Worm (Caenorhabditis elegans): ENCODE data around the gene bet-2.

DNA sequence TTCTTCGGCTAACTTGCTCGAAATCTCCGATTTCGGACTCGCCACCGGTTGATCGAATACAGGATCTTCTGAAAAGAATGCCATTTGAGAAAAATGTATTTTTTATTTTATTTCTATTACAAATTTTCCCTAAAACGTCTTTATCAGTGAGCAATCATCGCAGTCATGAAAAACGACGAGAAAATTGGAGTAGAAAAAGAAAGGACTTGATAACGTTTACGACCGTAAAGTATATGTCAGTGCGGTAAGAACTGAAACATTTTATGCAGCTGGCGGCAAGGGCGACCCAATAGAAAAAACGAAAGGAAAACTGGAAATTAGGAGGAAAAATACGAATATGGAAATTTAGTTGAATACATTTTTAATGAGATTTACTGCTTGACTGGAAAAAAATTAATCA is 48.7 kb downstream of the bet-2 start:
- TF ChIP-seq flh-1 (GFP tag; optimal IDR thresholded peaks at IDR 0.05) (no peak), M03D4.4 (tag; optimal IDR thresholded peaks at IDR 0.05) (no peak), lin-13 (tag; optimal IDR thresholded peaks at IDR 0.05) (no peak), blmp-1 (tag; optimal IDR thresholded peaks at IDR 0.05) (no peak), unc-62 (GFP tag; optimal IDR thresholded peaks at IDR 0.05) (no peak), tbx-8 (GFP tag; optimal IDR thresholded peaks at IDR 0.05) (no peak), lin-32 (GFP tag; optimal IDR thresholded peaks at IDR 0.05) (no peak), zip-8 (tag; optimal IDR thresholded peaks at IDR 0.05) (no peak), nhr-76 (tag; optimal IDR thresholded peaks at IDR 0.05) (no peak), mep-1 (tag; optimal IDR thresholded peaks at IDR 0.05) (no peak), unc-120 (tag; optimal IDR thresholded peaks at IDR 0.05; ENCODE audit: poor library complexity, severe bottlenecking) (no peak), lsy-2 (tag; optimal IDR thresholded peaks at IDR 0.05) (no peak), ham-2 (GFP tag; optimal IDR thresholded peaks at IDR 0.05) (no peak)

Data from whole organism, mixed stage, embryonic.